Worm (Caenorhabditis elegans) whole organism, midembryonic: ENCODE data around the gene B0545.4.

Source experiments
- T22C8.4 ChIP-seq: fragments of 200-800 bp; sonication (Bioruptor generic); IDR thresholded peaks from 2 replicates; pipeline ENCODE4 v1.3.6; 2022; ENCODE audit warnings: missing genetic modification characterization, missing compliant biosample characterization
- cog-1 ChIP-seq: sonication (generic microtip); optimal IDR thresholded peaks from 2 replicates; lab custom pipeline; 2016; ENCODE audit warnings: missing genetic modification characterization, missing compliant biosample characterization
- flt-1 ChIP-seq: fragments of 200-800 bp; sonication (Bioruptor generic); IDR thresholded peaks from 2 replicates; pipeline ENCODE4 v1.3.6; 2022; ENCODE audit warnings: missing genetic modification characterization, missing compliant biosample characterization
- klf-2 ChIP-seq: fragments of 200-800 bp; sonication (Bioruptor generic); conservative IDR thresholded peaks from 2 replicates; pipeline ENCODE4 v1.3.6; 2022; ENCODE audit warnings: missing genetic modification reagents, missing genetic modification characterization, missing compliant biosample characterization
- med-1 ChIP-seq: sonication (generic microtip); optimal IDR thresholded peaks from 2 replicates; lab custom pipeline; 2017; ENCODE audit warnings: missing genetic modification characterization, mild to moderate bottlenecking, missing compliant biosample characterization, antibody characterized with exemption, missing genetic modification reagents; ENCODE audit not compliant: insufficient read depth
- ref-1 ChIP-seq: fragments of 200-800 bp; sonication (Bioruptor generic); conservative IDR thresholded peaks from 2 replicates; pipeline ENCODE4 v1.3.6; 2022; ENCODE audit warnings: missing genetic modification reagents, missing genetic modification characterization, missing compliant biosample characterization
- tab-1 ChIP-seq: fragments of 200-800 bp; sonication (Bioruptor generic); IDR thresholded peaks from 2 replicates; pipeline ENCODE4 v1.3.6; 2022; ENCODE audit warnings: missing genetic modification characterization, missing compliant biosample characterization
- ztf-23 ChIP-seq: fragments of 200-800 bp; sonication (Bioruptor generic); IDR thresholded peaks from 2 replicates; pipeline ENCODE4 v1.3.6; 2022; ENCODE audit warnings: missing genetic modification reagents, missing genetic modification characterization, missing compliant biosample characterization
- ztf-29 ChIP-seq: fragments of 200-800 bp; sonication (Bioruptor generic); IDR thresholded peaks from 2 replicates; pipeline ENCODE4 v1.3.6; 2022; ENCODE audit warnings: missing genetic modification reagents, missing genetic modification characterization, missing compliant biosample characterization

B0545.4 gene

ce11 chrIV:109307-109706, at the start of gene B0545.4:
TSS of gene B0545.4 (minus strand) at chrIV:109407.
- TF ChIP-seq ztf-29 (GFP tag; lab: Robert Waterston, UW): no peak
- no peak for TF ChIP-seq tab-1 (GFP tag; lab: Robert Waterston, UW)
- no peak for TF ChIP-seq flt-1 (GFP tag; lab: Robert Waterston, UW)
- TF ChIP-seq cog-1 (tag; lab: Kevin White, UChicago): no peak

DNA sequence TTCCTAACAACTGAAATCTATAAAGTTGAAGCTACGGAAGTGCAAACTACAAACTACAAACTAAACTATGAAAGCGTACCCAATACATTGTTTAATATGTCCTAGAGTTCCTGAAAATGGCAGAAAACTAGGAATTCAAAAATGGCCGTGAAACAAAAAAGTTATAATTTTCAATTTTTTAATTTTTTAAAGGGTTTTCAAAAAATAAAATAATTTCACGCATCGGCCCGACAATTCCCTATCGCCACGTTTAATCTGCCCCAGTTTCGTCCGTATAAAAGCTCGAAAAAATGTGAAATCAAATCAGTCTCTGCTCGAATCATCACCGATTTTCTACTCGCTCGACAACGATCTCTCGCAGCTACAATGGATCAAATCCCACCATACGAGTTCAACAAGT, 49.5 kb upstream of the B0545.4 start, which contains the start of gene Y38C1AA.7:
Y38C1AA.7 (plus strand) TSS at position 301 of the 400 bp plus-strand sequence.
- no peak for TF ChIP-seq ztf-23 (GFP tag; lab: Robert Waterston, UW)
- TF ChIP-seq flt-1 (GFP tag; lab: Robert Waterston, UW): no peak
- TF ChIP-seq T22C8.4 (GFP tag; lab: Robert Waterston, UW): no peak
- no peak for TF ChIP-seq tab-1 (GFP tag; lab: Robert Waterston, UW)
- no peak for TF ChIP-seq klf-2
- TF ChIP-seq ztf-29 (GFP tag; lab: Robert Waterston, UW): no peak
- no peak for TF ChIP-seq cog-1 (tag; lab: Kevin White, UChicago)
- no peak for TF ChIP-seq med-1 (GFP tag; lab: Kevin White, UChicago)
- no peak for TF ChIP-seq ref-1 (GFP tag; lab: Robert Waterston, UW)

- TF ChIP-seq ztf-29 (GFP tag; lab: Robert Waterston, UW): no peak
- TF ChIP-seq ref-1 (GFP tag; lab: Robert Waterston, UW): no peak
- TF ChIP-seq tab-1 (GFP tag; lab: Robert Waterston, UW): no peak
- no peak for TF ChIP-seq med-1 (GFP tag; lab: Kevin White, UChicago)
- TF ChIP-seq T22C8.4 (GFP tag; lab: Robert Waterston, UW): no peak
- TF ChIP-seq ztf-23 (GFP tag; lab: Robert Waterston, UW): no peak
- no peak for TF ChIP-seq klf-2
- no peak for TF ChIP-seq cog-1 (tag; lab: Kevin White, UChicago)
- TF ChIP-seq flt-1 (GFP tag; lab: Robert Waterston, UW): no peak
These were observed 48.6 kb upstream of the B0545.4 start, which contains the start of gene gegf-1 for ce11 chrIV:157809-158208. TSS of gene gegf-1 (minus strand) at chrIV:157909.

ce11 chrIV:149794-150193, 40.6 kb upstream of the B0545.4 start:
- TF ChIP-seq ref-1 (GFP tag; lab: Robert Waterston, UW): no peak
- TF ChIP-seq tab-1 (GFP tag; lab: Robert Waterston, UW): no peak
- no peak for TF ChIP-seq med-1 (GFP tag; lab: Kevin White, UChicago)
- TF ChIP-seq cog-1 (tag; lab: Kevin White, UChicago): no peak
- TF ChIP-seq klf-2: no peak
- no peak for TF ChIP-seq flt-1 (GFP tag; lab: Robert Waterston, UW)
- no peak for TF ChIP-seq ztf-23 (GFP tag; lab: Robert Waterston, UW)
- TF ChIP-seq T22C8.4 (GFP tag; lab: Robert Waterston, UW): no peak
- no peak for TF ChIP-seq ztf-29 (GFP tag; lab: Robert Waterston, UW)

DNA sequence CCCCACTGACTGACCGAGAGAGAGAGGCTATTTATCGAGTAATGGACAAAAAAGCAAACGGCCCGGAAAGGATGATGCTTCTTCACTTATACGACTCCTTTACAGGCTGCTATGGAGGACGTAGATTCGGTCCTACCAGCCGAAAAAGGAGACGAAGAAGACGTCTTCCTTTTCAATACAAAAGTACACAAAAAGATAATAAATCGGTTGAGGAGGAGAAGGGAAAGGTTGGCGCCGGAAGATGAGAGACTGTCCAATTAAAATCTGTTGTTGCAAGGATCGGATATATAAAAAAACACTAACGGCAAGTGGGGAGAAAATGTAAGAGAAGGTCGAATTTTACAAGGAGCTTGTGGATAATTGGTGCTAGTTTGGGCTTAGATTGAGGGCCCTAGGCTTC, 39.5 kb upstream of the B0545.4 start:
- TF ChIP-seq ztf-23 (GFP tag; lab: Robert Waterston, UW) (no peak), flt-1 (GFP tag; lab: Robert Waterston, UW) (no peak), T22C8.4 (GFP tag; lab: Robert Waterston, UW) (no peak), med-1 (GFP tag; lab: Kevin White, UChicago) (no peak), tab-1 (GFP tag; lab: Robert Waterston, UW) (no peak), ref-1 (GFP tag; lab: Robert Waterston, UW) (no peak), ztf-29 (GFP tag; lab: Robert Waterston, UW) (no peak), cog-1 (tag; lab: Kevin White, UChicago) (no peak), klf-2 (no peak)

DNA sequence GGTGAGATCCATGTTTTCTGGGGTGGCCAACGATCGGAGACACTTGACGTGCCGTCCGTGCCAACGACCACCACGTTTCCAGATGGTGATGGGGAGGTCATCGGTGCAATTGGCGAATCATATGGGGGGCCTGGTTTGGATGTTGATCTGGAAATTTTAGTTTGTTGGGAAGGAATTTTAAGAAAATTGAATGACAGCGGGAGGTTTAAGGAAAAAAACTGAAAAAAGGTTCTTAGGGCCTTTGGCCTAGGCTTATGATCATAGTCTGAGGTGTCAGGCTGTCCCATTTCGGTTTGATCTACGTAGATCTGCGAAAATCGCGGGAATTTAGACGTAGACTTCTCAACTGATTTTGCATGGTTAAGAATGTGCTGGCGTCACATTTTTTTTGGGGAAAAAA, 38.6 kb upstream of the B0545.4 start, which contains the start of gene col-99:
col-99 (minus strand) TSS at position 101 of the 400 bp plus-strand sequence.
- TF ChIP-seq flt-1 (GFP tag; lab: Robert Waterston, UW): no peak
- TF ChIP-seq cog-1 (tag; lab: Kevin White, UChicago): no peak
- TF ChIP-seq T22C8.4 (GFP tag; lab: Robert Waterston, UW): no peak
- TF ChIP-seq ztf-29 (GFP tag; lab: Robert Waterston, UW): no peak
- no peak for TF ChIP-seq tab-1 (GFP tag; lab: Robert Waterston, UW)

- peak; percentile 95 for TF ChIP-seq ref-1 (GFP tag; lab: Robert Waterston, UW)
- TF ChIP-seq cog-1 (tag; lab: Kevin White, UChicago): peak; percentile 94
- TF ChIP-seq ztf-29 (GFP tag; lab: Robert Waterston, UW): peak; percentile 98
- peak; percentile 94 for TF ChIP-seq T22C8.4 (GFP tag; lab: Robert Waterston, UW)
- TF ChIP-seq klf-2: peak; percentile 97
- peak; percentile 70 for TF ChIP-seq med-1 (GFP tag; lab: Kevin White, UChicago)
- peak; percentile 98 for TF ChIP-seq flt-1 (GFP tag; lab: Robert Waterston, UW)
- TF ChIP-seq tab-1 (GFP tag; lab: Robert Waterston, UW): peak; percentile 99
- peak; percentile 96 for TF ChIP-seq ztf-23 (GFP tag; lab: Robert Waterston, UW)
These were observed 34.7 kb upstream of the B0545.4 start for ce11 chrIV:143807-144371.

DNA sequence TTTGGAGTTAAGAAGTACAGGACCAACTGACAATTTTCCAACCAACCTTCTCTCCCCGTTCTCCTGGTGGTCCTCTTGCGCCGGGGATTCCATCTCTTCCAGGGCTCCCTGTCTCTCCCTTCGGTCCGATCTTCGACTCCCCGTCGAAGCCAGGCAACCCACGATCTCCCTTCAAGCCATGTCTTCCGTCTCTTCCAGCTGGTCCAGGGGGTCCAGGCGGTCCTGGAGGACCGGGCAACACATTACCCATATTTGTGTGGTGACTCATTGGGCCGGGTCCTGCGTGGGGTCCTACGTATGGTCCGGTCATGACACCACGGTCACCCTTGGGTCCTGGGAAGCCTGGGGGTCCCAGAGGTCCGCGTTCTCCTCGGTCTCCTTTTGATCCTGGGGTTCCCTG, 31.8 kb upstream of the B0545.4 start:
- no peak for TF ChIP-seq tab-1 (GFP tag; lab: Robert Waterston, UW)
- no peak for TF ChIP-seq ztf-29 (GFP tag; lab: Robert Waterston, UW)
- TF ChIP-seq ztf-23 (GFP tag; lab: Robert Waterston, UW): no peak
- TF ChIP-seq T22C8.4 (GFP tag; lab: Robert Waterston, UW): no peak
- no peak for TF ChIP-seq cog-1 (tag; lab: Kevin White, UChicago)
- no peak for TF ChIP-seq ref-1 (GFP tag; lab: Robert Waterston, UW)
- no peak for TF ChIP-seq klf-2
- TF ChIP-seq med-1 (GFP tag; lab: Kevin White, UChicago): no peak
- TF ChIP-seq flt-1 (GFP tag; lab: Robert Waterston, UW): no peak

DNA sequence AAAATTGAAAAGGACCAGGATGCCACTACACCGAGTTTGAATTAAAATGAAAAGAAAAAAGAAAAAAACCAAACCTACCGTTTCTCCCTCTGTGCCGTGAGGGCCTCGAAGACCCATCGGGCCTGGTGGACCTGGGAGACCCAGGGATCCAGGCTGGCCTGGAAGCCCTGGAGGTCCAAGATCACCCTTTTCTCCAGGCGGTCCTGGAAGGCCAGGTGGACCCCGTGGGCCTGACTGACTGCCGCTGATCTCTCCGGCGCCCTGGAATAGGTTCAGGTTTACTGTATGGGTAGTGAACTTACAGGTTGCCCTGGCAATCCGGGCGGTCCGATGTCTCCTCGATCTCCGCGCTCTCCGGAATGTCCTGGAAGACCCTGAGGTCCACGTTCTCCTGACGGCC, 30.4 kb upstream of the B0545.4 start:
- TF ChIP-seq ref-1 (GFP tag; lab: Robert Waterston, UW): no peak
- TF ChIP-seq ztf-23 (GFP tag; lab: Robert Waterston, UW): no peak
- no peak for TF ChIP-seq T22C8.4 (GFP tag; lab: Robert Waterston, UW)
- no peak for TF ChIP-seq flt-1 (GFP tag; lab: Robert Waterston, UW)
- no peak for TF ChIP-seq tab-1 (GFP tag; lab: Robert Waterston, UW)
- TF ChIP-seq cog-1 (tag; lab: Kevin White, UChicago): no peak
- TF ChIP-seq med-1 (GFP tag; lab: Kevin White, UChicago): no peak
- TF ChIP-seq klf-2: no peak
